Fruit fly (Drosophila melanogaster) whole organism, wandering third instar larva: ENCODE measurements around the gene CG31752.

ENCODE experiments used
- Abd-B ChIP-seq: fragments of >200 bp; optimal IDR thresholded peaks from 2 replicates; lab custom pipeline; 2017; ENCODE audit warnings: missing biosample characterization, missing genetic modification characterization
- CG32264 ChIP-seq: fragments of 200-800 bp; sonication (Bioruptor generic); optimal IDR thresholded peaks from 2 replicates; lab custom pipeline; 2016; ENCODE audit warnings: missing biosample characterization, missing genetic modification characterization
- CG9705 ChIP-seq: fragments of 200-800 bp; sonication (Bioruptor generic); optimal IDR thresholded peaks from 2 replicates; lab custom pipeline; 2018; ENCODE audit warnings: missing biosample characterization, mild to moderate bottlenecking, missing genetic modification characterization
- CrebA ChIP-seq: fragments of 200-800 bp; sonication (Bioruptor generic); optimal IDR thresholded peaks from 2 replicates; lab custom pipeline; 2016; ENCODE audit warnings: missing biosample characterization, mild to moderate bottlenecking, missing genetic modification characterization, borderline replicate concordance
- Dif ChIP-seq: fragments of 200-275, 200-300 bp; sonication (Bioruptor generic); optimal IDR thresholded peaks from 2 replicates; lab custom pipeline; 2018; ENCODE audit warnings: missing biosample characterization, missing genetic modification characterization; ENCODE audit not compliant: partially characterized antibody
- GATAd ChIP-seq: sonication (Bioruptor generic); optimal IDR thresholded peaks from 2 replicates; lab custom pipeline; 2016; ENCODE audit warnings: missing biosample characterization, missing genetic modification characterization
- HLH106 ChIP-seq: fragments of 200-800 bp; optimal IDR thresholded peaks from 3 replicates; lab custom pipeline; 2019; ENCODE audit warnings: missing biosample characterization, mild to moderate bottlenecking, missing genetic modification characterization, moderate library complexity
- Hnf4 ChIP-seq: fragments of 200-800 bp; sonication (Bioruptor generic); optimal IDR thresholded peaks from 2 replicates; lab custom pipeline; 2016; ENCODE audit warnings: missing biosample characterization, mild to moderate bottlenecking, missing genetic modification characterization
- Hr78 ChIP-seq: fragments of >200 bp; optimal IDR thresholded peaks from 2 replicates; lab custom pipeline; 2017; ENCODE audit warnings: missing biosample characterization, missing genetic modification characterization
- Jra ChIP-seq: sonication (Bioruptor generic); optimal IDR thresholded peaks from 2 replicates; lab custom pipeline; 2016; ENCODE audit warnings: missing biosample characterization, missing genetic modification characterization
- Mio ChIP-seq: sonication (Bioruptor generic); optimal IDR thresholded peaks from 2 replicates; lab custom pipeline; 2016; ENCODE audit warnings: missing biosample characterization, missing genetic modification characterization
- Myc ChIP-seq: fragments of >200 bp; optimal IDR thresholded peaks from 2 replicates; lab custom pipeline; 2017
- N ChIP-seq: fragments of >200 bp; optimal IDR thresholded peaks from 2 replicates; lab custom pipeline; 2018; ENCODE audit warnings: missing biosample characterization, missing external identifiers, missing genetic modification characterization
- OdsH ChIP-seq: fragments of 200-800 bp; sonication (Bioruptor generic); optimal IDR thresholded peaks from 2 replicates; lab custom pipeline; 2016; ENCODE audit warnings: missing biosample characterization, mild to moderate bottlenecking, missing genetic modification characterization
- Rel ChIP-seq, 2 experiments: fragments of 200-800 bp; sonication (Bioruptor generic) in 1 of 2; optimal IDR thresholded peaks; 2 replicates in 1 of 2; 3 replicates in 1 of 2; lab custom pipeline; 2016 to 2019; ENCODE audit warnings: mild to moderate bottlenecking in 2 of 2, missing biosample characterization in 2 of 2, missing genetic modification characterization in 2 of 2, moderate library complexity in 1 of 2
- Sp1 ChIP-seq: fragments of 200-800 bp; sonication (Bioruptor generic); optimal IDR thresholded peaks from 3 replicates; lab custom pipeline; 2019; ENCODE audit warnings: missing biosample characterization, mild to moderate bottlenecking, missing genetic modification characterization, moderate library complexity
- Vsx2 ChIP-seq: fragments of 200-300, 225-300 bp; sonication (Bioruptor generic); optimal IDR thresholded peaks from 2 replicates; lab custom pipeline; 2018; ENCODE audit warnings: missing biosample characterization, missing genetic modification characterization; ENCODE audit not compliant: partially characterized antibody
- br ChIP-seq: fragments of 200-800 bp; sonication (Bioruptor generic); optimal IDR thresholded peaks from 2 replicates; lab custom pipeline; 2016; ENCODE audit warnings: missing biosample characterization, missing genetic modification characterization
- brk ChIP-seq: fragments of 200-800 bp; sonication (Bioruptor generic); optimal IDR thresholded peaks from 2 replicates; lab custom pipeline; 2016; ENCODE audit warnings: missing biosample characterization, mild to moderate bottlenecking, missing genetic modification characterization
- dl ChIP-seq, 2 experiments: fragments of 175-275, 200-275 bp in 1 of 2; fragments of 200-275 bp in 1 of 2; sonication (Bioruptor generic); optimal IDR thresholded peaks; lab custom pipeline; 2018; ENCODE audit warnings: mild to moderate bottlenecking in 2 of 2, missing biosample characterization in 2 of 2, missing genetic modification characterization in 2 of 2, moderate library complexity in 2 of 2; ENCODE audit not compliant: partially characterized antibody in 2 of 2, insufficient read depth in 1 of 2
- dmrt93B ChIP-seq: fragments of 200-800 bp; sonication (Bioruptor generic); optimal IDR thresholded peaks from 2 replicates; lab custom pipeline; 2018; ENCODE audit warnings: missing biosample characterization, mild to moderate bottlenecking, missing genetic modification characterization
- dsf ChIP-seq: sonication (Bioruptor generic); optimal IDR thresholded peaks from 2 replicates; lab custom pipeline; 2016; ENCODE audit warnings: missing biosample characterization, missing genetic modification characterization, borderline replicate concordance
- ey ChIP-seq: fragments of 200-800 bp; sonication (Bioruptor generic); optimal IDR thresholded peaks from 2 replicates; lab custom pipeline; 2016; ENCODE audit warnings: missing biosample characterization, missing genetic modification characterization
- foxo ChIP-seq, 2 experiments: fragments of 200-800 bp; sonication (Bioruptor generic); optimal IDR thresholded peaks; 2 replicates in 1 of 2; 3 replicates in 1 of 2; lab custom pipeline; 2016 to 2017; ENCODE audit warnings: missing biosample characterization in 2 of 2, missing genetic modification characterization in 2 of 2
- fru ChIP-seq: fragments of 200-800 bp; sonication (Bioruptor generic); optimal IDR thresholded peaks from 3 replicates; lab custom pipeline; 2016; ENCODE audit warnings: missing biosample characterization, mild to moderate bottlenecking, missing genetic modification characterization
- h ChIP-seq: fragments of 200-800 bp; sonication (Bioruptor generic); optimal IDR thresholded peaks from 3 replicates; lab custom pipeline; 2016; ENCODE audit warnings: missing biosample characterization, mild to moderate bottlenecking, missing genetic modification characterization
- jim ChIP-seq: fragments of 175-275, 200-325 bp; sonication (Bioruptor generic); optimal IDR thresholded peaks from 2 replicates; lab custom pipeline; 2016; ENCODE audit warnings: missing biosample characterization, mild to moderate bottlenecking, missing genetic modification characterization
- lola ChIP-seq: fragments of >200 bp; optimal IDR thresholded peaks from 2 replicates; lab custom pipeline; 2017; ENCODE audit warnings: missing biosample characterization, missing genetic modification characterization
- psq ChIP-seq: fragments of 200-800 bp; sonication (Bioruptor generic); optimal IDR thresholded peaks from 3 replicates; lab custom pipeline; 2017; ENCODE audit warnings: missing biosample characterization, mild to moderate bottlenecking, missing genetic modification characterization, moderate library complexity
- rgr ChIP-seq: fragments of 200-800 bp; sonication (Bioruptor generic); optimal IDR thresholded peaks from 3 replicates; lab custom pipeline; 2016; ENCODE audit warnings: missing biosample characterization, mild to moderate bottlenecking, missing genetic modification characterization
- sage ChIP-seq: fragments of 200-800 bp; sonication (Bioruptor generic); optimal IDR thresholded peaks from 2 replicates; lab custom pipeline; 2016; ENCODE audit warnings: missing biosample characterization, mild to moderate bottlenecking, missing genetic modification characterization
- sv ChIP-seq: fragments of 200-800 bp; sonication (Bioruptor generic); optimal IDR thresholded peaks from 3 replicates; lab custom pipeline; 2016; ENCODE audit warnings: missing biosample characterization, missing genetic modification characterization
- tai ChIP-seq: sonication (Bioruptor generic); optimal IDR thresholded peaks from 2 replicates; lab custom pipeline; 2016; ENCODE audit warnings: missing biosample characterization, missing genetic modification characterization
- woc ChIP-seq: sonication (Bioruptor generic); optimal IDR thresholded peaks from 2 replicates; lab custom pipeline; 2016; ENCODE audit warnings: missing biosample characterization, mild to moderate bottlenecking, missing genetic modification characterization

CG31752 gene

DNA sequence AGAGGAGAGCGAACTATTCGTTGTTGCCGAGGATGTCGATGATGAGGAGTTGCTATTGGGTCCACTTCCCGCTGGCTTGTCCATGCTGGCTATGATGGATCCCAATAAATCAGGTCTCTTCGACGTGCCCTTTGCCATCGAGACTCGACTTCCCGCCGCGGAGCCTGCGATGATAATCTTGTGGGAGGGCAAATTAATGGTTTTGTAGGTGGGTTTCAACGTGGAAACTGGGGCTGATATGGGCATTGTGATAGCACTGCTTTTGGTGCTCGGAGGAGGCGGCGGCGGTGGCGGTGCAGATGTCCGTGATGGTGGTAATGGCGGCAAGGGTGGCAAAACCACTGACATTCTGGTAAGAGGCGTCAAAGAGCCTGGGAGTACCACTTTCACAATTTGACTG, 6.6 kb downstream of the CG31752 start:
- TF ChIP-seq GATAd (no peak), psq (GFP tag; lab: Kevin White, UChicago) (no peak), N (GFP tag; lab: Kevin White, UChicago) (no peak), foxo (GFP tag; optimal IDR thresholded peaks at IDR 0.05; lab: Kevin White, UChicago) (no peak), jim (GFP tag; lab: Kevin White, UChicago) (no peak), tai (GFP tag; lab: Kevin White, UChicago) (no peak), dsf (GFP tag; lab: Kevin White, UChicago) (no peak), Rel (GFP tag; optimal IDR thresholded peaks at IDR 0.05; lab: Kevin White, UChicago) (no peak), Rel (tag; optimal IDR thresholded peaks at IDR 0.05; lab: Kevin White, UChicago) (no peak), Dif (GFP tag; lab: Kevin White, UChicago) (no peak), brk (no peak), Sp1 (GFP tag; lab: Kevin White, UChicago) (no peak), sv (GFP tag; lab: Kevin White, UChicago) (no peak)

DNA sequence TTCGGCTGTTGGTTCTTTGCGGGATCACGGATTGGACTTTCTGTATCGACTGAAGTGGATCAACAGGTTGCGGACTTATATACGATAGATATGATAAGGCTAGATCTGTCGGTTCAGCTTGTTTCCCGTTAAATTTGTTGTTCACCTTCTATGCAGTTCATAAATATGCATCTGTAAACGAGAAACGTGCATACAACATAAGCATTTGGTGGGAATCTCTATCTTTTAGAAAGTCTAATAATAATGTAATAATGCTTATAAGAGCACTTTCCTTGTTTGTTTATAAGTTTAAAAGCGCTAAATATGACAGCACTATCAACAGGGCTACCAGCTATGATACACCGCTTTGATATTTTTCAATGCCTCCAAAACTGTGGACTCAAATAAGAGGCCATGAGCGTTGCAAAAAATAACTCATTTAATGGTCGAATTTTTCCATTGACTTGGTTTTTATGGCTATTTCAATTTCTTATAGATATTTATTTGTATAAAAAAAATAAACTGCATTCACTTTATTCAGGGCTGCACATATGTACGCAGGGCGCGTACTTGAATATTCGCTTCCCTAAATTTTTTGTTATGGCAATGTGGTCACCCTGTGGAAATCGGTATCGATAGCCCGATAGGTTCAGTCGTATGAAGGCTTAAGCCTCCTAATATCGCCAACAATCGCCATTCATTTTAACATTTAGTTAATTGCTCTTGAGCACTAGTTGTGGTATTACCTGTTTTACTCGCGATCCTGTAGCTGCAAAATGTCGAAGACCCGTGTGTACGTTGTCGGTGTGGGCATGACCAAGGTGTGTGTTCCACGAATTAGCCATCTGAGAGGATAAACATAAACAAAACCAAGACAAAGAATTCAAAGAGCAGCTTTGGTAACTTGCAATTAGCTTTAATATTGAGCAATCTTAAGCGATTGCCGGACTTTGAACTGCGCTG, 10.3 kb downstream of the CG31752 start, which contains the start of the genes CG17597 and ScpX:
CG17597 (minus strand) TSS at position 567 of the 942 bp plus-strand sequence.
ScpX (plus strand) TSS at position 643 of the 942 bp plus-strand sequence.
- TF ChIP-seq Hnf4 (peak; percentile 72), rgr (GFP tag; lab: Kevin White, UChicago) (peak; percentile 55), sage (peak; percentile 24), Sp1 (GFP tag; lab: Kevin White, UChicago) (peak; percentile 53), fru (GFP tag; lab: Kevin White, UChicago) (peak; percentile 61), OdsH (GFP tag; lab: Kevin White, UChicago) (peak; percentile 42), Jra (GFP tag; lab: Kevin White, UChicago) (peak; percentile 16), Mio (GFP tag; lab: Kevin White, UChicago) (no peak), foxo (GFP tag; optimal IDR thresholded peaks at IDR 0.05; lab: Kevin White, UChicago) (peak in 1 of 2 experiments; percentile 76), dmrt93B (GFP tag; lab: Kevin White, UChicago) (no peak), Vsx2 (GFP tag; lab: Kevin White, UChicago) (peak; percentile 95), Dif (GFP tag; lab: Kevin White, UChicago) (peak; percentile 71), dsf (GFP tag; lab: Kevin White, UChicago) (peak; percentile 49), Myc (lab: Kevin White, UChicago) (peak; percentile 100), CG9705 (GFP tag; lab: Kevin White, UChicago) (peak; percentile 56), CG32264 (GFP tag; lab: Kevin White, UChicago) (no peak), CrebA (GFP tag; lab: Kevin White, UChicago) (no peak), sv (GFP tag; lab: Kevin White, UChicago) (peak; percentile 46), jim (GFP tag; lab: Kevin White, UChicago) (no peak), GATAd (no peak), dl (GFP tag; optimal IDR thresholded peaks at IDR 0.05; lab: Kevin White, UChicago; ENCODE audit: insufficient read depth in 1 of 2, partially characterized antibody in 2 of 2) (no peak), Rel (GFP tag; optimal IDR thresholded peaks at IDR 0.05; lab: Kevin White, UChicago) (no peak), Rel (tag; optimal IDR thresholded peaks at IDR 0.05; lab: Kevin White, UChicago) (peak; percentile 34), woc (GFP tag; lab: Kevin White, UChicago) (peak; percentile 90), psq (GFP tag; lab: Kevin White, UChicago) (peak; percentile 43), h (GFP tag; lab: Kevin White, UChicago) (peak; percentile 74), br (GFP tag; lab: Kevin White, UChicago) (peak; percentile 63), HLH106 (tag; lab: Kevin White, UChicago) (peak; percentile 73), Hr78 (GFP tag; lab: Kevin White, UChicago) (no peak), lola (GFP tag; lab: Kevin White, UChicago) (no peak), N (GFP tag; lab: Kevin White, UChicago) (no peak), Abd-B (no peak), ey (GFP tag; lab: Kevin White, UChicago) (peak; percentile 54)
